Worm (Caenorhabditis elegans): ENCODE data around the gene Y62F5A.9.

DNA sequence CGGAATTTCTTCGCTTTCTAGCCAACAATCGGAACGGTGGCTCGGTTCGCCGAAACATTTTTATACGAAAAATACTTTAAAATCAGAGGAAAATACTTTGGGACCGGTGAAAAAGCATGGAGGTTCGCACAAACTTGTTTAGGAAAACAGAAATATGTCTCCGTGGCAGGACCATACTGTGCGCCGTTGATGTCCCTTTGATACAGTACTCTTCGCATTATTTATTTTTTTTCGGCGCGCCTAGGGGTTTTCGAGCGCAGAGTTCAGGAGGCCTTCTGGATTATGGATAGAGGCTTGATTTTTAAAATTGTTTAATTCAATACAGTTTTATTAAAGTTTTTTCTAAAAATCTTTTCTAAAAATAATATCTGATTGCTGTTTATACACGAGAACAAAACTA, 6.1 kb upstream of the Y62F5A.9 start, which contains the start of gene F54D5.9:
- TF ChIP-seq tbx-2 (tag; optimal IDR thresholded peaks at IDR 0.05) (no peak), elt-2 (tag; optimal IDR thresholded peaks at IDR 0.05) (no peak), ama-1 (optimal IDR thresholded peaks at IDR 0.05) (no peak), fkh-10 (GFP tag; optimal IDR thresholded peaks at IDR 0.05) (no peak), ceh-30 (tag; optimal IDR thresholded peaks at IDR 0.05) (no peak), ceh-6 (GFP tag; optimal IDR thresholded peaks at IDR 0.05) (no peak), ceh-31 (tag; optimal IDR thresholded peaks at IDR 0.05) (no peak), K09A11.1 (tag; optimal IDR thresholded peaks at IDR 0.05; ENCODE audit: insufficient read depth) (no peak), unc-86 (tag; optimal IDR thresholded peaks at IDR 0.05) (no peak)
